Worm (Caenorhabditis elegans): ENCODE measurements around the gene nhr-232.

nhr-232 gene

DNA sequence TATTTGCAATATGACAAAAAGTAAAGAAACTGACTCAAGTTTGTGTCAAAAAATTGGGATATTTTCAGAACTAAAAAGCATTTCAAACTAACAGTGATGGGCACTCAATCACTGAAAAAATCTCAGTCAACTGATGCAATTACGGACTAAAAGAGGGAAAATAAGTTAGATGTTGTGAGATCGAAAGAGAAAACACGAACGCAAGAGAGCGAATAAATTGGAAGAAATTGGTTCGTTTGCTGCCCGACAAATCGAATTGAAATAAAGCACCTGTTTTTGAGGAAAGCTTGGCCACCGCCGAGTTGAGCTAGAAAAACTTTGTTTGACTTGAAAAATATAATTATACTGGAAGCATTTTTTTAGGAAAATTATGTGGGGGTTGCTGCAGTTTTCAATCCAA is 10.1 kb downstream of the nhr-232 start:
- no peak for TF ChIP-seq blmp-1 (tag; optimal IDR thresholded peaks at IDR 0.05)
- TF ChIP-seq ces-1 (GFP tag; optimal IDR thresholded peaks at IDR 0.05), result peak; percentile 67

DNA sequence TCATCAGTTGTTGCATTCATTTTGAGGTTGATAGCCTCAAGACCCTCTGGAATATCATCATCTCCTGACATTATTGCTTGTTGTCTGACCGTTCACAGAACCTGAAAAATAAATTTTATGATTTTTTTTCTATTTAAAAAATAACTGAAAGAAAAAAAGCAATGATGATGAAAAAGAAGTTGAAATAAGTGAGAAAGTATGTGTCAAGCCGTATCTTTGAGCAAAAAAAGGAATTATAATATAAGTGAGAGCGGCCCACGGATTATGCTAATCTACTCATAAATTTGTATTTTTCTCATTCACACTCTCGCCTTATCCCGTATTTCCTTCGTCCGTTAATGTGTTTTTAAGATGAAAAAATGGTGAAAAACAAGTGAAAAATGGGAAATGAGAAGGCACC is 14.2 kb downstream of the nhr-232 start, which contains the start of gene ric-4:
ric-4 (minus strand) TSS at position 101 of the 400 bp plus-strand sequence.
- TF ChIP-seq ces-1 (GFP tag; optimal IDR thresholded peaks at IDR 0.05) (peak; percentile 2), ceh-43 (GFP tag; optimal IDR thresholded peaks at IDR 0.05) (no peak)

DNA sequence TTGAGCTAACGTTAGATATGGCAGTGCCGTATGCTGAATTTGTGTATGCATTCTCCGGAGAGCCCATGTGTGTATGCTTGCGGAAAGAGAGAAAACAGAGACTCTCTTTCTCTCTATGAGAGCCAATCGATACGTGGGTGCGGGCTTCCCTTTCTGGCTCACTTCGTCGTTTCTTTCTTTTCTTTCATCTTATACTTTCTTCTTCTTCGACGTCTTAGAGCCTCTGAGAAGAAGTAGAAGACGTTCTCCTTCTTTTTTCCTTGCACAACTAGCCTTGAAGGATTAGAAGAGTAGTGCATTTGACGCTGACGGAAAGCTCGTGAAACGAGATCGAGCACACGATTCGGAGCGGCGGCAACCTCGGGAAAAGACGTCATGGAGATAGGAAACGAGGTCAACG is 17.9 kb downstream of the nhr-232 start:
- TF ChIP-seq ces-1 (GFP tag; optimal IDR thresholded peaks at IDR 0.05) (peak; percentile 61), M03D4.4 (tag; optimal IDR thresholded peaks at IDR 0.05) (no peak), mep-1 (tag; optimal IDR thresholded peaks at IDR 0.05) (peak; percentile 51), nhr-76 (tag; optimal IDR thresholded peaks at IDR 0.05) (no peak)

DNA sequence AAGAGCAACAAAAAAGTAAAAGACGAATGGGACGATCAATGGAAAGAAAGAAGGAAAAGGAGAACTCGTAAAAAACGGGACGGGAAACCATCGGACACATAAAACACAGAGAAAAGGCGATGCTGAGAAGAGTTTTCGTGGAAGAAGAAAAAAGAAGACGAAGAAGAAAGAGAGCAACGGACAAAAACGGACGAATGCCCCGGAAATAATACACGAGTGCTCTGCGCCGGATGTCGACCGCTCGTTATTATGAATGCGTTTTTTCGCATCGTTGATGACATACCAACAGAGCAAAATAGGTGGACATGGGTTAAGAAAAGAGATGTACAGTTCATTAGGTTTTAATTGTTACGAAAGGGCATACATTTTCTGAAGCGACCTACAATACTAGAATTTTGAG is 19.6 kb downstream of the nhr-232 start, which contains the start of gene Y22F5A.11:
Y22F5A.11 (minus strand) TSS at position 28 of the 400 bp plus-strand sequence.
- TF ChIP-seq lin-13 (tag; optimal IDR thresholded peaks at IDR 0.05) (no peak), blmp-1 (tag; optimal IDR thresholded peaks at IDR 0.05) (no peak), sem-2 (GFP tag; optimal IDR thresholded peaks at IDR 0.05) (no peak), nhr-237 (tag; optimal IDR thresholded peaks at IDR 0.05) (no peak)

ce11 chrV:10276038-10276437 is 20.1 kb downstream of the nhr-232 start:
- TF ChIP-seq mls-2 (tag; optimal IDR thresholded peaks at IDR 0.05) (no peak), ceh-39 (tag; optimal IDR thresholded peaks at IDR 0.05) (no peak), elt-3 (tag; optimal IDR thresholded peaks at IDR 0.05) (no peak), unc-62 (GFP tag; optimal IDR thresholded peaks at IDR 0.05) (no peak), ztf-11 (tag; optimal IDR thresholded peaks at IDR 0.05) (no peak), mep-1 (tag; optimal IDR thresholded peaks at IDR 0.05) (no peak), unc-39 (tag; optimal IDR thresholded peaks at IDR 0.05) (no peak), nhr-76 (tag; optimal IDR thresholded peaks at IDR 0.05) (no peak), zip-8 (tag; optimal IDR thresholded peaks at IDR 0.05) (no peak), flh-1 (GFP tag; optimal IDR thresholded peaks at IDR 0.05) (no peak), M03D4.4 (tag; optimal IDR thresholded peaks at IDR 0.05) (no peak), tbx-8 (GFP tag; optimal IDR thresholded peaks at IDR 0.05) (no peak), nhr-237 (tag; optimal IDR thresholded peaks at IDR 0.05) (no peak), cnd-1 (tag; optimal IDR thresholded peaks at IDR 0.05) (no peak)

DNA sequence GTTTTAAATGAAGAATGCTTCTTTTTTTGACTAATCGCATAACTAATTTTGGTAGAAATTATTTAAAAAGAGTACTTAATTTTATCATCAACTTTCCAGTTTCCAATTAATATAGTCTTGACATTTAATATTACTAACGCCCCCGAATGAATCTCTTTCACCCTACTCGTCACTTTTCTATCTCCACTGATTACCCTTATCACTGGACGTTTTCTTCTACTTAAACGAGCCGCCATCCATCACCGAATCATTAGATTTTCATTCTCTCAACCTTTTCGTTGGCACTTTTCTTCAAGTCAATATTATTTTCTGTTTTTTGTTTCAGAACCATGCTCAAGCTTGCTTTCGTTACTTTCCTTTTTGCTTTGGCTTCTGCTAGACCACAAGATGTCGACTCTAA is 21.6 kb downstream of the nhr-232 start, which contains the start of gene lys-1:
lys-1 (plus strand) TSS at position 326 of the 400 bp plus-strand sequence.
- TF ChIP-seq drap-1 (GFP tag; optimal IDR thresholded peaks at IDR 0.05) (no peak), ham-2 (GFP tag; optimal IDR thresholded peaks at IDR 0.05) (no peak), lsy-2 (tag; optimal IDR thresholded peaks at IDR 0.05) (no peak), ztf-11 (tag; optimal IDR thresholded peaks at IDR 0.05) (no peak), nhr-237 (tag; optimal IDR thresholded peaks at IDR 0.05) (no peak), mep-1 (tag; optimal IDR thresholded peaks at IDR 0.05) (no peak), hlh-1 (tag; optimal IDR thresholded peaks at IDR 0.05) (no peak), ceh-43 (GFP tag; optimal IDR thresholded peaks at IDR 0.05) (no peak), snpc-4 (tag; optimal IDR thresholded peaks at IDR 0.05) (no peak), bed-3 (GFP tag; optimal IDR thresholded peaks at IDR 0.05) (no peak), lin-32 (GFP tag; optimal IDR thresholded peaks at IDR 0.05) (no peak), nhr-2 (tag; optimal IDR thresholded peaks at IDR 0.05) (no peak), ceh-83 (GFP tag; optimal IDR thresholded peaks at IDR 0.05) (no peak), zip-8 (tag; optimal IDR thresholded peaks at IDR 0.05) (no peak), cnd-1 (tag; optimal IDR thresholded peaks at IDR 0.05) (no peak)

DNA sequence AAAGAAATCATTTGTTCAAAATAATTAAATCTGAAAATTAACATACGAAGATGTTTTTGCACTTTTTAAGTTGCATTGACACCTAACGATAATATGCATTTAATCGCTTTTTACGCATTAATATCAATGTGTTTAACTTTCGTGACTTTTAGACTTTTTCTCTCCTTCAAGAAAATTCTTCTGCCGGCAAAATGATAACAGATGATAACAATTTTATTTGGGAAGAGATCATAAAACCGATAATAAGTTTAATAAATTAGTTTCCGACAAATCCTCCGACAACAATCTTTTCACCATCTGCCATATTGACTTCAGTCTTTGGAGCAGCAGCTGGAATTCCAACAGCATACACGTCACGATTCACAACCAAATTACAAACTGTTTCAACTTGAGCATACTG is 24.1 kb downstream of the nhr-232 start:
- no peak for TF ChIP-seq bed-3 (GFP tag; optimal IDR thresholded peaks at IDR 0.05)
- no peak for TF ChIP-seq tbx-8 (GFP tag; optimal IDR thresholded peaks at IDR 0.05)
- TF ChIP-seq pha-4 (tag; optimal IDR thresholded peaks at IDR 0.05), result no peak
- TF ChIP-seq ceh-83 (GFP tag; optimal IDR thresholded peaks at IDR 0.05), result no peak
- TF ChIP-seq nhr-2 (tag; optimal IDR thresholded peaks at IDR 0.05), result no peak
- TF ChIP-seq sem-2 (GFP tag; optimal IDR thresholded peaks at IDR 0.05), result no peak
- no peak for TF ChIP-seq snpc-4 (tag; optimal IDR thresholded peaks at IDR 0.05)
- no peak for TF ChIP-seq ceh-43 (GFP tag; optimal IDR thresholded peaks at IDR 0.05)
- TF ChIP-seq nhr-76 (tag; optimal IDR thresholded peaks at IDR 0.05), result no peak
- TF ChIP-seq elt-3 (tag; optimal IDR thresholded peaks at IDR 0.05), result no peak
- TF ChIP-seq flh-1 (GFP tag; optimal IDR thresholded peaks at IDR 0.05), result no peak
- TF ChIP-seq sptf-1 (tag; optimal IDR thresholded peaks at IDR 0.05), result no peak
- no peak for TF ChIP-seq mls-2 (tag; optimal IDR thresholded peaks at IDR 0.05)

Measured in whole organism, mixed stage, embryonic.